Worm (Caenorhabditis elegans): ENCODE results near the gene H37A05.4.

ce11 chrV:13657291-13657690 is 7.7 kb upstream of the H37A05.4 start:
- no peak for TF ChIP-seq klf-2 (GFP tag; conservative IDR thresholded peaks at IDR 0.05)
- no peak for TF ChIP-seq flt-1 (GFP tag; IDR thresholded peaks at IDR 0.05)
- TF ChIP-seq cog-1 (tag; optimal IDR thresholded peaks at IDR 0.05): no peak
- TF ChIP-seq ztf-29 (GFP tag; IDR thresholded peaks at IDR 0.05): no peak

All from whole organism, midembryonic.